Fruit fly (Drosophila melanogaster) whole organism, prepupa: ENCODE results near the gene CG17271.

ENCODE experiments used
- Blimp-1 ChIP-seq: fragments of 200-800 bp; sonication (Bioruptor generic); optimal IDR thresholded peaks from 3 replicates; lab custom pipeline; 2017; ENCODE audit warnings: missing biosample characterization, missing genetic modification characterization, mild to moderate bottlenecking, moderate library complexity, missing genetic modification reagents
- CG10631 ChIP-seq: fragments of 200-800 bp; sonication (Bioruptor generic); optimal IDR thresholded peaks from 2 replicates; lab custom pipeline; 2016; ENCODE audit warnings: missing biosample characterization, missing genetic modification characterization
- CG10669 ChIP-seq: fragments of 200-800 bp; sonication (Bioruptor generic); optimal IDR thresholded peaks from 3 replicates; lab custom pipeline; 2018; ENCODE audit warnings: missing biosample characterization, mild to moderate bottlenecking, missing genetic modification characterization, moderate library complexity
- CG11762 ChIP-seq: fragments of 200-800 bp; sonication (Bioruptor generic); optimal IDR thresholded peaks from 3 replicates; lab custom pipeline; 2016; ENCODE audit warnings: missing biosample characterization, missing genetic modification characterization; ENCODE audit not compliant: insufficient read depth
- CG11902 ChIP-seq: fragments of 200-800 bp; sonication (Bioruptor generic); optimal IDR thresholded peaks from 3 replicates; lab custom pipeline; 2016; ENCODE audit warnings: missing biosample characterization, missing genetic modification characterization
- CG15336 ChIP-seq: fragments of 200-800 bp; sonication (Bioruptor generic); IDR thresholded peaks from 2 replicates; pipeline ENCODE4 v1.3.6; 2022; ENCODE audit warnings: missing biosample characterization, missing genetic modification characterization
- CG1621 ChIP-seq: fragments of 200-800 bp; sonication (Bioruptor generic); optimal IDR thresholded peaks from 3 replicates; lab custom pipeline; 2018; ENCODE audit warnings: missing biosample characterization, mild to moderate bottlenecking, missing genetic modification characterization
- CG3032 ChIP-seq: fragments of 200-800 bp; optimal IDR thresholded peaks from 2 replicates; lab custom pipeline; 2019; ENCODE audit warnings: missing biosample characterization, mild to moderate bottlenecking, missing genetic modification characterization, moderate library complexity
- CG32006 ChIP-seq: fragments of 200-800 bp; sonication (Bioruptor generic); optimal IDR thresholded peaks from 3 replicates; lab custom pipeline; 2017; ENCODE audit warnings: missing biosample characterization, mild to moderate bottlenecking, missing genetic modification characterization
- CG3919 ChIP-seq: fragments of 200-800 bp; sonication (Bioruptor generic); optimal IDR thresholded peaks from 3 replicates; lab custom pipeline; 2016; ENCODE audit warnings: missing biosample characterization, missing genetic modification characterization
- CG6163 ChIP-seq: fragments of 200-800 bp; sonication (Bioruptor generic); IDR thresholded peaks from 3 replicates; pipeline ENCODE4 v1.3.6; 2022; ENCODE audit warnings: missing biosample characterization, missing genetic modification characterization
- CG6276 ChIP-seq: fragments of 200-800 bp; sonication (Bioruptor generic); optimal IDR thresholded peaks from 2 replicates; lab custom pipeline; 2017; ENCODE audit warnings: missing biosample characterization, mild to moderate bottlenecking, missing genetic modification characterization
- CG6792 ChIP-seq: fragments of 200-800 bp; sonication (Bioruptor generic); optimal IDR thresholded peaks from 3 replicates; lab custom pipeline; 2016; ENCODE audit warnings: missing biosample characterization, missing genetic modification characterization
- CG6854 ChIP-seq: fragments of 200-800 bp; sonication (Bioruptor generic); optimal IDR thresholded peaks from 2 replicates; lab custom pipeline; 2017; ENCODE audit warnings: missing biosample characterization, mild to moderate bottlenecking, missing genetic modification characterization
- CG7368 ChIP-seq: fragments of 200-800 bp; sonication (Bioruptor generic); optimal IDR thresholded peaks from 3 replicates; lab custom pipeline; 2016; ENCODE audit warnings: missing biosample characterization, missing genetic modification characterization
- CG8119 ChIP-seq: fragments of 200-800 bp; sonication (Bioruptor generic); IDR thresholded peaks from 3 replicates; pipeline ENCODE4 v1.3.6; 2022; ENCODE audit warnings: missing biosample characterization, missing genetic modification characterization
- CG8319 ChIP-seq: fragments of 200-800 bp; sonication (Bioruptor generic); optimal IDR thresholded peaks from 3 replicates; lab custom pipeline; 2016; ENCODE audit warnings: missing biosample characterization, missing genetic modification characterization
- CG8632 ChIP-seq: fragments of 200-800 bp; sonication (Bioruptor generic); optimal IDR thresholded peaks from 3 replicates; lab custom pipeline; 2016; ENCODE audit warnings: missing biosample characterization, missing genetic modification characterization
- CG9139 ChIP-seq: fragments of 200-800 bp; sonication (Bioruptor generic); optimal IDR thresholded peaks from 3 replicates; lab custom pipeline; 2017; ENCODE audit warnings: missing biosample characterization, mild to moderate bottlenecking, missing genetic modification characterization
- Eip75B ChIP-seq: fragments of 200-800 bp; sonication (Bioruptor generic); optimal IDR thresholded peaks from 3 replicates; lab custom pipeline; 2016; ENCODE audit warnings: missing biosample characterization, missing genetic modification characterization
- Eip93F ChIP-seq: fragments of 200-800 bp; sonication (Bioruptor generic); optimal IDR thresholded peaks from 2 replicates; lab custom pipeline; 2016; ENCODE audit warnings: missing biosample characterization, mild to moderate bottlenecking, missing genetic modification characterization
- Ets21C ChIP-seq: fragments of 200-800 bp; sonication (Bioruptor generic); optimal IDR thresholded peaks from 3 replicates; lab custom pipeline; 2016; ENCODE audit warnings: missing biosample characterization, missing genetic modification characterization
- Gug ChIP-seq: fragments of 200-800 bp; sonication (Bioruptor generic); IDR thresholded peaks from 2 replicates; pipeline ENCODE4 v1.3.6; 2022; ENCODE audit warnings: missing biosample characterization, missing genetic modification characterization
- Sox102F ChIP-seq: fragments of 200-800 bp; sonication (Bioruptor generic); optimal IDR thresholded peaks from 2 replicates; lab custom pipeline; 2016; ENCODE audit warnings: missing biosample characterization, mild to moderate bottlenecking, missing genetic modification characterization
- Sox14 ChIP-seq: fragments of 200-800 bp; sonication (Bioruptor generic); optimal IDR thresholded peaks from 3 replicates; lab custom pipeline; 2016; ENCODE audit warnings: missing biosample characterization, missing genetic modification characterization
- acj6 ChIP-seq: fragments of 200-800 bp; sonication (Bioruptor generic); optimal IDR thresholded peaks from 3 replicates; lab custom pipeline; 2016; ENCODE audit warnings: missing biosample characterization, missing genetic modification characterization
- eg ChIP-seq: fragments of 200-800 bp; sonication (Bioruptor generic); IDR thresholded peaks from 3 replicates; pipeline ENCODE4 v1.3.6; 2022; ENCODE audit warnings: missing biosample characterization, missing genetic modification characterization
- esn ChIP-seq: fragments of 200-800 bp; sonication (Bioruptor generic); optimal IDR thresholded peaks from 2 replicates; lab custom pipeline; 2016; ENCODE audit warnings: missing biosample characterization, mild to moderate bottlenecking, missing genetic modification characterization, moderate library complexity
- fd85E ChIP-seq: fragments of 200-800 bp; sonication (Bioruptor generic); optimal IDR thresholded peaks from 3 replicates; lab custom pipeline; 2016; ENCODE audit warnings: missing biosample characterization, missing genetic modification characterization
- fkh ChIP-seq: fragments of 200-800 bp; sonication (Bioruptor generic); optimal IDR thresholded peaks from 3 replicates; lab custom pipeline; 2017; ENCODE audit warnings: missing biosample characterization, mild to moderate bottlenecking, missing genetic modification characterization, moderate library complexity
- pdm3 ChIP-seq: fragments of 200-800 bp; sonication (Bioruptor generic); optimal IDR thresholded peaks from 3 replicates; lab custom pipeline; 2016; ENCODE audit warnings: missing biosample characterization, missing genetic modification characterization
- spab ChIP-seq: fragments of 200-800 bp; sonication (Bioruptor generic); optimal IDR thresholded peaks from 2 replicates; lab custom pipeline; 2017; ENCODE audit warnings: missing biosample characterization, mild to moderate bottlenecking, missing genetic modification characterization, missing genetic modification reagents
- svp ChIP-seq: fragments of 200-800 bp; sonication (Bioruptor generic); peaks from one replicate; lab custom pipeline; 2016; ENCODE audit warnings: missing biosample characterization, missing genetic modification characterization
- topi ChIP-seq: fragments of 200-800 bp; sonication (Bioruptor generic); optimal IDR thresholded peaks from 3 replicates; lab custom pipeline; 2016; ENCODE audit warnings: missing biosample characterization, missing genetic modification characterization

The CG17271 gene

DNA sequence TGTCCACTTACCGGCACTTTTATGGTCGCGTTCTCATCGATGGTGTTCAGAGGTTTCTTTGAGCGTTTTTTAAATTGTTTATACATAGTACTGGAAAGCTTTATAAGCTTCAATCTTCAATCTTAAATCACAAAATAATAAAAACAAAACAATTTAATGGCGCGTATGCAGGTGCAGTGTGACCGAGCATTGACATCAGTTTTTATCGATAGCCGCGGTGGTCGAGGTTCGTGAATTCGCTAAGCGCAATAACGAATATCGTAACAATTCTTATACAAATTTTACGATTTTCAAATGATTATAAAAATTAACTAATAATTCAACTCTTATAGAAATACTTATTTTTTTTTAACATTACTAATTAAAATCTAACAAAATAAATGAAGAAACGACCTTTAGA, 5.6 kb downstream of the CG17271 start, which contains the start of gene Fancd2:
Fancd2 (minus strand) TSS at position 183 of the 400 bp plus-strand sequence.
- TF ChIP-seq acj6: no peak
- no peak for TF ChIP-seq CG8319 (GFP tag; lab: Kevin White, UChicago)
- no peak for TF ChIP-seq Eip75B
- no peak for TF ChIP-seq CG6276 (GFP tag; lab: Kevin White, UChicago)
- no peak for TF ChIP-seq CG3919
- TF ChIP-seq CG3032 (tag; lab: Kevin White, UChicago): no peak
- TF ChIP-seq eg (GFP tag; lab: Robert Waterston, UW): no peak
- no peak for TF ChIP-seq CG8119

DNA sequence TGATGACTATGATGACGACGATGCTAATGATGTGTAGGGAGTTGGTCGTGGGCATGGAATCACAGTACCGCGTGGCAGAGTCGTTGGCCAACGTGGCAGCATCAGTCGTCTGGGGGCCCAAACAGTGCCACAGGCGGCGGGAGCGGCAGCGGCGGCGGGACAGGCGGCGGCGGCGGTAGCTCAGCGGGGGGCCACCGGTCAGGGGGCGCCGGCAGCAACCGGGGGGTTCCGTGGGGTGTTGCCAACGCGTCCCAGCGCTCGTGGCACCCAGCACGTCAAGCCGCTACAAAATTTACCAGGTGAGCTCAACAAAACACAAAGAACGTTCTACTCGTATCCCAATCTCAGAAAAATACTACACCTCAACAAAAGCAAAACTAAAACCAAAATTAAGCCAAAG, 19.4 kb downstream of the CG17271 start:
- TF ChIP-seq topi (GFP tag; lab: Kevin White, UChicago) (no peak), esn (GFP tag; lab: Kevin White, UChicago) (no peak), CG7368 (GFP tag; lab: Kevin White, UChicago) (no peak), Eip93F (GFP tag; lab: Kevin White, UChicago) (no peak), Blimp-1 (GFP tag; lab: Kevin White, UChicago) (no peak), CG10631 (GFP tag; lab: Kevin White, UChicago) (no peak), Sox102F (GFP tag; lab: Kevin White, UChicago) (no peak), CG9139 (GFP tag; lab: Kevin White, UChicago) (no peak), CG32006 (GFP tag; lab: Kevin White, UChicago) (no peak), CG6792 (GFP tag; lab: Kevin White, UChicago) (no peak), CG11762 (GFP tag; lab: Kevin White, UChicago) (no peak), Gug (no peak), pdm3 (GFP tag; lab: Kevin White, UChicago) (no peak), Ets21C (GFP tag; lab: Kevin White, UChicago) (no peak), Sox14 (GFP tag; lab: Kevin White, UChicago) (no peak), CG6854 (no peak), CG1621 (tag; lab: Kevin White, UChicago) (no peak), CG8632 (no peak)
- TF ChIP-seq, all 60 proteins: peak for 0

DNA sequence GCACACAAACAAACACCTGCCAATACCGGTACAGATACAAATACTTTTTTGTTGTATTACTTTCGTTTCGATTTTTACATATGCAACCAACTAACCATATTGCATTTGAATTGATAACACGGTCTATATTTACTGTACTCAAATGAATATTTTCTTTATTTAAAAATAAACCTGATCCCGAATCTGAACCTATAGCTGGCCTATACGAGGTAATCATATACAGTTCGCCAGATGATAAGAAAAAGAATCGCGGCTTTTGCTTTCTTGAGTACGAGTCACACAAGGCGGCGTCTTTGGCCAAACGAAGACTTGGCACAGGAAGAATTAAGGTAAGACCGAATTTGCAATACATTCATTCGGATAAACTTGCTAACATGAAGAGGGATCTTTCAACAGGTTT, 24.7 kb downstream of the CG17271 start:
- peak; percentile 93 for TF ChIP-seq svp (GFP tag; lab: Kevin White, UChicago)
- no peak for TF ChIP-seq esn (GFP tag; lab: Kevin White, UChicago)

DNA sequence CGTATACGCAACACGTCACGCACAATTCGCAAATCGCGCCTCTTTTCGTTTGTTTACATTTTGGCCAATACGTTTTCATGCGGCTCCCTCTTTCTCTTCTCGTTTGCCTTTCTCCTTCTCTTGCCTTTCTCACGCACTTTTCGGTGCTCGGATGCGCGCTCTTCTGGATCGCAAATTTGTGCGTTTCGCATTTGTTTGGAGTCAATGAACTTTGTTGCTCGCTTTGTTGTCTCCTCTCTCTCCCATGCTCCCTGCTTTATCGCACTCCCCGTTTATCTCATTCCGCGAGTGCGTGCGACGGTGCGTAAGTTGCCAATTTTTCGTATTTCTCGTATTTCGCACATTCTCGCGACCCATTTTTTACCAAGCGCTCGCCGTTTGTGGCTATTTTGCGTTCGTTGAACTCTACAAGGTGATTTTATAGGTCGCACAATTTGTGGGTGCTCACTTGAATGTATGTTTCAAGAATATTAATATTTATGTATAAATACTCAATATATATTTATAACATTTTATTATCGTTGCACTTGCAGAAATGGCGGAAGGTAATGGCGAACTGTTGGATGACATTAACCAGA, 30.3 kb downstream of the CG17271 start:
- TF ChIP-seq CG11902 (GFP tag; lab: Kevin White, UChicago) (no peak), CG6163 (GFP tag; lab: Robert Waterston, UW) (0 out of 3 replicates have a peak, but pooled peaks have one; percentile 29), CG9139 (GFP tag; lab: Kevin White, UChicago) (no peak), CG8632 (no peak), fkh (GFP tag; lab: Kevin White, UChicago) (no peak), acj6 (no peak), CG10669 (GFP tag; lab: Kevin White, UChicago) (no peak), fd85E (GFP tag; lab: Kevin White, UChicago) (no peak), CG8319 (GFP tag; lab: Kevin White, UChicago) (no peak), CG15336 (GFP tag; lab: Robert Waterston, UW) (no peak), CG3919 (no peak), CG10631 (GFP tag; lab: Kevin White, UChicago) (no peak), Blimp-1 (GFP tag; lab: Kevin White, UChicago) (no peak), svp (GFP tag; lab: Kevin White, UChicago) (peak; percentile 57), spab (GFP tag; lab: Kevin White, UChicago) (no peak)
